Fruit fly (Drosophila melanogaster) whole organism, pupa: ENCODE data around the gene Sptr.

Experiments
- CG10348 ChIP-seq: fragments of 200-800 bp; sonication (Bioruptor generic); IDR thresholded peaks from 2 replicates; pipeline ENCODE4 v1.3.6; 2022; ENCODE audit warnings: missing biosample characterization, missing genetic modification characterization
- CG12605 ChIP-seq: fragments of 200-800 bp; sonication (Bioruptor generic); IDR thresholded peaks from 2 replicates; pipeline ENCODE4 v1.3.6; 2022; ENCODE audit warnings: missing biosample characterization, missing genetic modification characterization
- CG13204 ChIP-seq: fragments of 200-800 bp; sonication (Bioruptor generic); optimal IDR thresholded peaks from 2 replicates; lab custom pipeline; 2018; ENCODE audit warnings: missing biosample characterization, mild to moderate bottlenecking, missing genetic modification characterization, moderate library complexity
- CG14655 ChIP-seq: fragments of 200-800 bp; sonication (Bioruptor generic); optimal IDR thresholded peaks from 3 replicates; lab custom pipeline; 2017; ENCODE audit warnings: mild to moderate bottlenecking, missing biosample characterization, missing genetic modification reagents, missing genetic modification characterization
- CG15710 ChIP-seq: fragments of 200-800 bp; sonication (Bioruptor generic); optimal IDR thresholded peaks from 2 replicates; lab custom pipeline; 2018; ENCODE audit warnings: missing biosample characterization, mild to moderate bottlenecking, missing genetic modification characterization, moderate library complexity
- CG17806 ChIP-seq: fragments of 200-800 bp; sonication (Bioruptor generic); optimal IDR thresholded peaks from 2 replicates; lab custom pipeline; 2018; ENCODE audit warnings: missing biosample characterization, mild to moderate bottlenecking, missing genetic modification characterization, moderate library complexity
- CG32121 ChIP-seq: fragments of 200-800 bp; sonication (Bioruptor generic); IDR thresholded peaks from 2 replicates; pipeline ENCODE4 v1.3.6; 2022; ENCODE audit warnings: missing biosample characterization, missing genetic modification characterization
- CG34367 ChIP-seq: fragments of 200-800 bp; sonication (Bioruptor generic); optimal IDR thresholded peaks from 2 replicates; lab custom pipeline; 2018; ENCODE audit warnings: missing biosample characterization, mild to moderate bottlenecking, missing genetic modification characterization
- CG4496 ChIP-seq: fragments of 200-800 bp; sonication (Bioruptor generic); IDR thresholded peaks from 3 replicates; pipeline ENCODE4 v1.3.6; 2022; ENCODE audit warnings: missing biosample characterization, missing genetic modification characterization
- CG8159 ChIP-seq: fragments of 200-800 bp; sonication (Bioruptor generic); optimal IDR thresholded peaks from 3 replicates; lab custom pipeline; 2018; ENCODE audit warnings: missing biosample characterization, mild to moderate bottlenecking, missing genetic modification characterization, moderate library complexity
- CG8301 ChIP-seq: fragments of 200-800 bp; sonication (Bioruptor generic); optimal IDR thresholded peaks from 2 replicates; lab custom pipeline; 2018; ENCODE audit warnings: missing biosample characterization, mild to moderate bottlenecking, missing genetic modification characterization
- CG9948 ChIP-seq: fragments of 200-800 bp; sonication (Bioruptor generic); optimal IDR thresholded peaks from 2 replicates; lab custom pipeline; 2018; ENCODE audit warnings: missing biosample characterization, mild to moderate bottlenecking, missing genetic modification characterization, moderate library complexity
- D1 ChIP-seq: fragments of 200-800 bp; sonication (Bioruptor generic); optimal IDR thresholded peaks from 2 replicates; lab custom pipeline; 2018; ENCODE audit warnings: missing biosample characterization, mild to moderate bottlenecking, missing genetic modification characterization, moderate library complexity
- EcR ChIP-seq: fragments of 200-800 bp; sonication (Bioruptor generic); optimal IDR thresholded peaks from 3 replicates; lab custom pipeline; 2019; ENCODE audit warnings: missing biosample characterization, missing genetic modification characterization, mild to moderate bottlenecking, moderate library complexity, missing genetic modification reagents
- Ets98B ChIP-seq: fragments of 200-800 bp; sonication (Bioruptor generic); IDR thresholded peaks from 2 replicates; pipeline ENCODE4 v1.3.6; 2022; ENCODE audit warnings: missing biosample characterization, missing genetic modification characterization
- Pif1A ChIP-seq: fragments of 200-800 bp; sonication (Bioruptor generic); optimal IDR thresholded peaks from 3 replicates; lab custom pipeline; 2016; ENCODE audit warnings: missing biosample characterization, missing genetic modification characterization
- Pif1B ChIP-seq: fragments of 200-800 bp; sonication (Bioruptor generic); optimal IDR thresholded peaks from 3 replicates; lab custom pipeline; 2016; ENCODE audit warnings: missing biosample characterization, missing genetic modification characterization
- Snoo ChIP-seq: fragments of 200-800 bp; sonication (Bioruptor generic); optimal IDR thresholded peaks from 3 replicates; lab custom pipeline; 2017; ENCODE audit warnings: missing biosample characterization, mild to moderate bottlenecking, missing genetic modification characterization, inconsistent platforms
- fd96Ca ChIP-seq: fragments of 200-800 bp; sonication (Bioruptor generic); IDR thresholded peaks from 3 replicates; pipeline ENCODE4 v1.3.6; 2022; ENCODE audit warnings: missing biosample characterization, missing genetic modification characterization
- gl ChIP-seq: fragments of 200-800 bp; sonication (Bioruptor generic); optimal IDR thresholded peaks from 2 replicates; lab custom pipeline; 2018; ENCODE audit warnings: missing biosample characterization, mild to moderate bottlenecking, missing genetic modification characterization
- rn ChIP-seq: fragments of 200-800 bp; sonication (Bioruptor generic); IDR thresholded peaks from 2 replicates; pipeline ENCODE4 v1.3.6; 2022; ENCODE audit warnings: missing biosample characterization, missing genetic modification characterization

Gene Sptr

dm6 chrX:8468962-8469459, 4.8 kb upstream of the Sptr start, which contains the start of gene CG12116:
Gene CG12116 (minus strand): TSS chrX:8469012.
- TF ChIP-seq Pif1A (GFP tag; lab: Kevin White, UChicago) = no peak
- TF ChIP-seq Pif1B (GFP tag; lab: Kevin White, UChicago) = no peak
- no peak for TF ChIP-seq CG13204 (GFP tag; lab: Kevin White, UChicago)
- no peak for TF ChIP-seq CG32121 (GFP tag; lab: Robert Waterston, UW)
- no peak for TF ChIP-seq fd96Ca (GFP tag; lab: Robert Waterston, UW)
- no peak for TF ChIP-seq gl (tag; lab: Kevin White, UChicago)
- TF ChIP-seq rn (GFP tag; lab: Robert Waterston, UW) = no peak
- no peak for TF ChIP-seq CG17806
- no peak for TF ChIP-seq Snoo
- no peak for TF ChIP-seq CG8301 (tag; lab: Kevin White, UChicago)
- no peak for TF ChIP-seq CG34367
- no peak for TF ChIP-seq CG12605 (GFP tag; lab: Robert Waterston, UW)
- TF ChIP-seq CG4496 (GFP tag; lab: Robert Waterston, UW) = no peak
- no peak for TF ChIP-seq EcR
- TF ChIP-seq CG10348 = no peak
- no peak for TF ChIP-seq D1 (tag; lab: Kevin White, UChicago)

dm6 chrX:8466729-8467215, 2.5 kb upstream of the Sptr start:
- no peak for TF ChIP-seq Ets98B (GFP tag; lab: Robert Waterston, UW)
- no peak for TF ChIP-seq fd96Ca (GFP tag; lab: Robert Waterston, UW)
- TF ChIP-seq EcR = no peak
- no peak for TF ChIP-seq CG32121 (GFP tag; lab: Robert Waterston, UW)
- no peak for TF ChIP-seq CG13204 (GFP tag; lab: Kevin White, UChicago)
- TF ChIP-seq CG8301 (tag; lab: Kevin White, UChicago) = no peak

- TF ChIP-seq CG17806 = no peak
- peak; percentile 1 for TF ChIP-seq D1 (tag; lab: Kevin White, UChicago)
Observed at dm6 chrX:8461147-8461546, 3.1 kb downstream of the Sptr start, which contains the start of gene Es2. Gene Es2 (plus strand): TSS chrX:8461479.

- no peak for TF ChIP-seq CG8301 (tag; lab: Kevin White, UChicago)
- no peak for TF ChIP-seq CG4496 (GFP tag; lab: Robert Waterston, UW)
- TF ChIP-seq CG12605 (GFP tag; lab: Robert Waterston, UW) = no peak
- no peak for TF ChIP-seq CG32121 (GFP tag; lab: Robert Waterston, UW)
- no peak for TF ChIP-seq EcR
- no peak for TF ChIP-seq gl (tag; lab: Kevin White, UChicago)
- TF ChIP-seq CG15710 (tag; lab: Kevin White, UChicago) = no peak
- no peak for TF ChIP-seq CG14655 (GFP tag; lab: Kevin White, UChicago)
Observed at dm6 chrX:8460686-8461085, 3.6 kb downstream of the Sptr start, which contains the start of gene CG15347. Gene CG15347 (minus strand): TSS chrX:8460898.

dm6 chrX:8460232-8460631, 4.0 kb downstream of the Sptr start:
- TF ChIP-seq CG4496 (GFP tag; lab: Robert Waterston, UW) = no peak
- no peak for TF ChIP-seq CG9948
- TF ChIP-seq Snoo = no peak
- no peak for TF ChIP-seq Ets98B (GFP tag; lab: Robert Waterston, UW)
- TF ChIP-seq CG8159 (tag; lab: Kevin White, UChicago) = no peak
- TF ChIP-seq CG12605 (GFP tag; lab: Robert Waterston, UW) = no peak
- no peak for TF ChIP-seq gl (tag; lab: Kevin White, UChicago)
- TF ChIP-seq CG14655 (GFP tag; lab: Kevin White, UChicago) = no peak
- no peak for TF ChIP-seq fd96Ca (GFP tag; lab: Robert Waterston, UW)
- no peak for TF ChIP-seq Pif1B (GFP tag; lab: Kevin White, UChicago)
- no peak for TF ChIP-seq rn (GFP tag; lab: Robert Waterston, UW)

dm6 chrX:8459452-8460040, 4.7 kb downstream of the Sptr start:
- TF ChIP-seq CG12605 (GFP tag; lab: Robert Waterston, UW) (no peak), gl (tag; lab: Kevin White, UChicago) (peak; percentile 35)

dm6 chrX:8457532-8457931, 6.7 kb downstream of the Sptr start, which contains the start of gene CG32713:
Gene CG32713 (minus strand): TSS chrX:8457632.
- no peak for TF ChIP-seq CG12605 (GFP tag; lab: Robert Waterston, UW)
